Worm (Caenorhabditis elegans) whole organism, late embryonic: ENCODE data around the gene C45G9.2.

Experiments
- C38D4.7 ChIP-seq: fragments of 200-800 bp; sonication (Bioruptor generic); optimal IDR thresholded peaks from 2 replicates; lab custom pipeline; 2018; ENCODE audit warnings: mild to moderate bottlenecking, missing genetic modification characterization, moderate library complexity, missing compliant biosample characterization
- ceh-19 ChIP-seq: fragments of 200-800 bp; sonication (Bioruptor generic); optimal IDR thresholded peaks from 2 replicates; lab custom pipeline; 2018; ENCODE audit warnings: mild to moderate bottlenecking, missing genetic modification characterization, missing compliant biosample characterization
- ceh-31 ChIP-seq: sonication (generic microtip); optimal IDR thresholded peaks from 2 replicates; lab custom pipeline; 2016; ENCODE audit warnings: missing genetic modification characterization, missing compliant biosample characterization
- ceh-34 ChIP-seq: sonication (generic microtip); optimal IDR thresholded peaks from 2 replicates; lab custom pipeline; 2016; ENCODE audit warnings: mild to moderate bottlenecking, missing genetic modification characterization, missing compliant biosample characterization
- ceh-48 ChIP-seq: sonication (generic microtip); optimal IDR thresholded peaks from 2 replicates; lab custom pipeline; 2016; ENCODE audit warnings: missing genetic modification characterization, inconsistent platforms, missing compliant biosample characterization
- dve-1 ChIP-seq: sonication (generic microtip); optimal IDR thresholded peaks from 2 replicates; lab custom pipeline; 2017; ENCODE audit warnings: antibody characterized with exemption, mild to moderate bottlenecking, missing genetic modification characterization, missing compliant biosample characterization
- ets-4 ChIP-seq: sonication (generic microtip); optimal IDR thresholded peaks from 2 replicates; lab custom pipeline; 2016; ENCODE audit warnings: missing genetic modification characterization, missing compliant biosample characterization
- hlh-8 ChIP-seq: sonication (generic microtip); optimal IDR thresholded peaks from 2 replicates; lab custom pipeline; 2016; ENCODE audit warnings: missing genotype, missing genetic modification characterization, missing compliant biosample characterization
- lin-11 ChIP-seq: fragments of 200-800 bp; sonication (Bioruptor generic); optimal IDR thresholded peaks from 2 replicates; lab custom pipeline; 2018; ENCODE audit warnings: mild to moderate bottlenecking, missing genetic modification characterization, missing compliant biosample characterization
- mec-3 ChIP-seq: sonication (generic microtip); optimal IDR thresholded peaks from 2 replicates; lab custom pipeline; 2016; ENCODE audit warnings: borderline replicate concordance, missing genetic modification characterization, missing compliant biosample characterization
- pag-3 ChIP-seq: sonication (generic microtip); optimal IDR thresholded peaks from 2 replicates; lab custom pipeline; 2016; ENCODE audit warnings: missing compliant biosample characterization, missing genetic modification characterization, borderline replicate concordance
- ref-2 ChIP-seq: sonication (generic microtip); optimal IDR thresholded peaks from 2 replicates; lab custom pipeline; 2016; ENCODE audit warnings: missing genetic modification characterization, missing compliant biosample characterization
- sox-2 ChIP-seq: fragments of 200-800 bp; sonication (Bioruptor generic); IDR thresholded peaks from 2 replicates; pipeline ENCODE4 v1.3.6; 2022; ENCODE audit warnings: missing genetic modification reagents, missing genetic modification characterization, missing compliant biosample characterization
- ttx-3 ChIP-seq: sonication (generic microtip); optimal IDR thresholded peaks from 2 replicates; lab custom pipeline; 2016; ENCODE audit warnings: missing genetic modification reagents, missing genetic modification characterization, missing compliant biosample characterization
- unc-42 ChIP-seq: sonication (generic microtip); optimal IDR thresholded peaks from 2 replicates; lab custom pipeline; 2016; ENCODE audit warnings: missing genotype, missing genetic modification characterization, missing compliant biosample characterization
- ztf-16 ChIP-seq: sonication (generic microtip); optimal IDR thresholded peaks from 2 replicates; lab custom pipeline; 2017; ENCODE audit warnings: missing genetic modification characterization, missing compliant biosample characterization

Gene C45G9.2

DNA sequence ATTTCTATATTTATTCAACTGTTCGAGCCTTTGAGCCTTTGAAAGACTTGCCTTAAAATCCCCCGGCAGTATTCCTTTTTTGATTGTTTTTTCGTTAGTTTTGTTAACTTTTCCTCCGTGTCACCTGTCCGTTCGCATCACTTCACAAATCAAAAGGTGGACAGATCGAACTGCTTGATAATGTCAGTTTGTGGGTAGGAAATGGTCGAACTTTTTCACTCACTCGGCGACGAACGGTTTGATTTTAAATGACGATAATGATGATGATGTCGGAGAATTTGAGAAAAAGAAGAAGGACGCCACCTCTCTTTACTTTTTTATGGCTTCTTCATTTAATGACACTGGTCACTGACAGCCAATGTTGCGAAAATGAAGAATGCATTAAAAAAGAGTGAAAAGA lies 50.2 kb downstream of the C45G9.2 start:
- no peak for TF ChIP-seq lin-11 (tag; lab: Kevin White, UChicago)
- no peak for TF ChIP-seq sox-2 (GFP tag; lab: Robert Waterston, UW)
- TF ChIP-seq ceh-48 (tag; lab: Kevin White, UChicago) = no peak
- TF ChIP-seq pag-3 (tag; lab: Kevin White, UChicago) = no peak
- no peak for TF ChIP-seq mec-3 (tag; lab: Kevin White, UChicago)
- TF ChIP-seq ceh-34 = no peak
- no peak for TF ChIP-seq ttx-3 (tag; lab: Kevin White, UChicago)
- no peak for TF ChIP-seq ceh-31 (tag; lab: Kevin White, UChicago)
- no peak for TF ChIP-seq ztf-16 (tag; lab: Kevin White, UChicago)
- TF ChIP-seq ceh-19 = no peak
- no peak for TF ChIP-seq ref-2 (tag; lab: Kevin White, UChicago)
- TF ChIP-seq dve-1 (tag; lab: Kevin White, UChicago) = no peak
- no peak for TF ChIP-seq unc-42 (tag; lab: Kevin White, UChicago)
- no peak for TF ChIP-seq hlh-8 (tag; lab: Kevin White, UChicago)
- no peak for TF ChIP-seq C38D4.7 (GFP tag; lab: Kevin White, UChicago)
- TF ChIP-seq ets-4 (tag; lab: Kevin White, UChicago) = no peak
